Worm (Caenorhabditis elegans) whole organism, mixed stage, embryonic: Measurements from ENCODE around the gene T14G8.2.

Source experiments
- M03D4.4 ChIP-seq: sonication (generic microtip); optimal IDR thresholded peaks from 2 replicates; lab custom pipeline; 2017; ENCODE audit warnings: mild to moderate bottlenecking, missing genetic modification characterization, missing compliant biosample characterization
- elt-1 ChIP-seq: sonication (generic microtip); optimal IDR thresholded peaks from 2 replicates; lab custom pipeline; 2017; ENCODE audit warnings: missing genetic modification characterization, mild to moderate bottlenecking, missing compliant biosample characterization, antibody characterized with exemption, moderate library complexity, borderline replicate concordance; ENCODE audit not compliant: insufficient read depth
- elt-3 ChIP-seq: fragments of 150-350 bp; optimal IDR thresholded peaks from 2 replicates; lab custom pipeline; 2014; ENCODE audit warnings: missing biosample characterization, missing genetic modification characterization
- lin-13 ChIP-seq: fragments of 150-350 bp; optimal IDR thresholded peaks from 2 replicates; lab custom pipeline; 2014; ENCODE audit warnings: missing biosample characterization, missing genetic modification characterization
- mep-1 ChIP-seq: fragments of 150-350 bp; optimal IDR thresholded peaks from 2 replicates; lab custom pipeline; 2017; ENCODE audit warnings: missing biosample characterization, missing genetic modification reagents, missing genetic modification characterization, inconsistent platforms
- nhr-12 ChIP-seq: fragments of 150-350 bp; optimal IDR thresholded peaks from 2 replicates; lab custom pipeline; 2014; ENCODE audit warnings: missing biosample characterization, missing genetic modification characterization
- nhr-28 ChIP-seq: fragments of 150-350 bp; optimal IDR thresholded peaks from 2 replicates; lab custom pipeline; 2014; ENCODE audit warnings: missing biosample characterization, missing genetic modification characterization
- pha-4 ChIP-seq: fragments of 150-350 bp; optimal IDR thresholded peaks from 2 replicates; lab custom pipeline; 2018; ENCODE audit warnings: missing biosample characterization, missing genetic modification reagents, missing genetic modification characterization
- sem-2 ChIP-seq: fragments of 200-800 bp; sonication (Bioruptor generic); optimal IDR thresholded peaks from 2 replicates; lab custom pipeline; 2018; ENCODE audit warnings: mild to moderate bottlenecking, missing genetic modification characterization, missing compliant biosample characterization
- snpc-4 ChIP-seq: fragments of 150-350 bp; optimal IDR thresholded peaks from 2 replicates; lab custom pipeline; 2014; ENCODE audit warnings: missing biosample characterization, missing genetic modification characterization
- unc-39 ChIP-seq: fragments of 150-350 bp; optimal IDR thresholded peaks from 2 replicates; lab custom pipeline; 2014; ENCODE audit warnings: missing biosample characterization, missing genetic modification characterization
- unc-62 ChIP-seq: fragments of 150-350 bp; optimal IDR thresholded peaks from 2 replicates; lab custom pipeline; 2014; ENCODE audit warnings: missing biosample characterization, missing genetic modification reagents, missing genetic modification characterization
- ztf-11 ChIP-seq: fragments of 150-350 bp; optimal IDR thresholded peaks from 2 replicates; lab custom pipeline; 2014; ENCODE audit warnings: missing biosample characterization, missing genetic modification characterization

DNA sequence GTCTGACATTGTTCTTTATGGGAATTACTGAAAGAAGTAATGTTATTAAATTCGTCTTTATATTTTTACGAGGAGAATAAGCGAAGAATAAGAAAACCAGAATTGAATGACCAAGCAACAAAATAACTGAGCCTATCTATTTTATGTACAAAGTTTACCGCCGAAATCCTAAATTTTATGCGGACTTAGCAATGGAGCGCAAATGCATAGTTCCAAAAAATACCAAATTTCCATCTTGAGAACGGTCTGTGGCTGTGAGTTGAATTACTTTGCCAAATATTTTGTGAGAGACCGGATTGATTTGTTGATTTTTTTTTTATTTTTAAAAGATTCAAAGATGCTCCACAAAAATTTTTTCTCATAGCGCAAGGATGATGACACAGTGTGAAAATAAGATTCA lies 5.2 kb upstream of the T14G8.2 start, which contains the start of gene chd-3:
- TF ChIP-seq nhr-12 (tag; lab: Kevin White, UChicago) (no peak), unc-39 (tag; lab: Kevin White, UChicago) (no peak), elt-1 (tag; lab: Kevin White, UChicago) (no peak), M03D4.4 (tag; lab: Kevin White, UChicago) (no peak), elt-3 (no peak), unc-62 (GFP tag; lab: Kevin White, UChicago) (no peak), mep-1 (no peak), sem-2 (GFP tag; lab: Kevin White, UChicago) (no peak), pha-4 (tag; lab: Kevin White, UChicago) (no peak), nhr-28 (tag; lab: Kevin White, UChicago) (no peak), ztf-11 (tag; lab: Kevin White, UChicago) (no peak), snpc-4 (no peak), lin-13 (no peak)
